Worm (Caenorhabditis elegans) whole organism, L1 larva: Measurements from ENCODE around the gene npr-32.

Source experiments
- C16A3.4 ChIP-seq: fragments of 150-350 bp; optimal IDR thresholded peaks from 2 replicates; lab custom pipeline; 2014; ENCODE audit warnings: missing biosample characterization, missing genetic modification characterization
- F16B12.6 ChIP-seq: fragments of 150-350 bp; optimal IDR thresholded peaks from 2 replicates; lab custom pipeline; 2014; ENCODE audit warnings: missing biosample characterization, missing genetic modification characterization
- aly-2 ChIP-seq: fragments of 150-350 bp; optimal IDR thresholded peaks from 2 replicates; lab custom pipeline; 2014; ENCODE audit warnings: missing biosample characterization, missing genetic modification characterization
- ceh-82 ChIP-seq, 3 experiments: fragments of 150-350 bp in 1 of 3; sonication (generic microtip) in 2 of 3; optimal IDR thresholded peaks; 2 replicates each; lab custom pipeline; 2014 to 2017; ENCODE audit warnings: missing biosample characterization in 3 of 3, missing genetic modification characterization in 3 of 3
- ceh-88 ChIP-seq: fragments of 200-800 bp; sonication (Bioruptor generic); IDR thresholded peaks from 2 replicates; pipeline ENCODE4 v1.3.6; 2022; ENCODE audit warnings: missing genetic modification characterization, missing compliant biosample characterization
- ces-1 ChIP-seq: fragments of 150-350 bp; optimal IDR thresholded peaks from 2 replicates; lab custom pipeline; 2014; ENCODE audit warnings: missing biosample characterization, missing genetic modification reagents, missing genetic modification characterization
- dpl-1 ChIP-seq, 3 experiments: fragments of 150-350 bp in 2 of 3; sonication (generic microtip) in 1 of 3; optimal IDR thresholded peaks; 2 replicates each; lab custom pipeline; 2014 to 2017; ENCODE audit warnings: missing biosample characterization in 3 of 3, missing genetic modification characterization in 3 of 3, missing genetic modification reagents in 3 of 3
- dsc-1 ChIP-seq: sonication (generic microtip); optimal IDR thresholded peaks from 2 replicates; lab custom pipeline; 2016; ENCODE audit warnings: mild to moderate bottlenecking, missing genetic modification characterization, missing compliant biosample characterization
- efl-3 ChIP-seq: fragments of 200-800 bp; sonication (Bioruptor generic); optimal IDR thresholded peaks from 2 replicates; lab custom pipeline; 2018; ENCODE audit warnings: mild to moderate bottlenecking, missing genetic modification characterization, missing compliant biosample characterization
- grh-1 ChIP-seq: fragments of 200-800 bp; sonication (Bioruptor generic); IDR thresholded peaks from 2 replicates; pipeline ENCODE4 v1.3.6; 2022; ENCODE audit warnings: missing genetic modification reagents, missing genetic modification characterization, missing compliant biosample characterization
- hlh-4 ChIP-seq: sonication (generic microtip); optimal IDR thresholded peaks from 2 replicates; lab custom pipeline; 2016; ENCODE audit warnings: mild to moderate bottlenecking, missing genetic modification characterization, missing compliant biosample characterization
- irx-1 ChIP-seq: sonication (generic microtip); optimal IDR thresholded peaks from 2 replicates; lab custom pipeline; 2016; ENCODE audit warnings: missing genetic modification characterization, missing compliant biosample characterization
- lin-35 ChIP-seq, 2 experiments: fragments of 150-350 bp; optimal IDR thresholded peaks; 2 replicates each; lab custom pipeline; 2014; ENCODE audit warnings: missing biosample characterization in 2 of 2, missing genetic modification characterization in 2 of 2, missing genetic modification reagents in 2 of 2
- lin-39 ChIP-seq: fragments of 150-350 bp; optimal IDR thresholded peaks from 2 replicates; lab custom pipeline; 2014; ENCODE audit warnings: missing biosample characterization, missing genetic modification reagents, missing genetic modification characterization
- lsy-2 ChIP-seq, 2 experiments: fragments of 150-350 bp; optimal IDR thresholded peaks; 2 replicates each; lab custom pipeline; 2014; ENCODE audit warnings: missing biosample characterization in 2 of 2, missing genetic modification characterization in 2 of 2
- mdl-1 ChIP-seq, 2 experiments: fragments of 150-350 bp; optimal IDR thresholded peaks; 2 replicates each; lab custom pipeline; 2014 to 2017; ENCODE audit warnings: missing biosample characterization in 2 of 2, missing genetic modification characterization in 2 of 2, inconsistent platforms in 1 of 2
- mef-2 ChIP-seq: fragments of 150-350 bp; optimal IDR thresholded peaks from 2 replicates; lab custom pipeline; 2014; ENCODE audit warnings: missing biosample characterization, missing genetic modification characterization
- nhr-12 ChIP-seq: sonication (generic microtip); optimal IDR thresholded peaks from 2 replicates; lab custom pipeline; 2017; ENCODE audit warnings: missing biosample characterization, missing genetic modification characterization
- nhr-47 ChIP-seq: sonication (generic microtip); optimal IDR thresholded peaks from 2 replicates; lab custom pipeline; 2016; ENCODE audit warnings: mild to moderate bottlenecking, missing genetic modification characterization, moderate library complexity, missing compliant biosample characterization
- nhr-71 ChIP-seq: sonication (generic microtip); optimal IDR thresholded peaks from 2 replicates; lab custom pipeline; 2016; ENCODE audit warnings: mild to moderate bottlenecking, missing genetic modification characterization, moderate library complexity, missing compliant biosample characterization
- nhr-84 ChIP-seq: sonication (generic microtip); optimal IDR thresholded peaks from 2 replicates; lab custom pipeline; 2017; ENCODE audit warnings: missing biosample characterization, missing genetic modification characterization
- pag-3 ChIP-seq: sonication (generic microtip); optimal IDR thresholded peaks from 2 replicates; lab custom pipeline; 2017; ENCODE audit warnings: missing genetic modification characterization, mild to moderate bottlenecking, missing compliant biosample characterization, antibody characterized with exemption, borderline replicate concordance; ENCODE audit not compliant: insufficient read depth
- rnt-1 ChIP-seq: sonication (generic microtip); optimal IDR thresholded peaks from 2 replicates; lab custom pipeline; 2016; ENCODE audit warnings: mild to moderate bottlenecking, missing genetic modification characterization, moderate library complexity, missing compliant biosample characterization
- skn-1 ChIP-seq: fragments of 150-350 bp; optimal IDR thresholded peaks from 2 replicates; lab custom pipeline; 2014; ENCODE audit warnings: missing biosample characterization, missing genetic modification characterization
- sox-4 ChIP-seq: sonication (generic microtip); optimal IDR thresholded peaks from 2 replicates; lab custom pipeline; 2016; ENCODE audit warnings: missing genetic modification characterization, missing compliant biosample characterization
- sup-37 ChIP-seq: fragments of 200-800 bp; sonication (Bioruptor generic); optimal IDR thresholded peaks from 2 replicates; lab custom pipeline; 2018; ENCODE audit warnings: mild to moderate bottlenecking, missing genetic modification characterization, missing compliant biosample characterization
- swsn-7 ChIP-seq: sonication (generic microtip); optimal IDR thresholded peaks from 2 replicates; lab custom pipeline; 2016; ENCODE audit warnings: missing genetic modification characterization, missing compliant biosample characterization
- tbx-2 ChIP-seq: sonication (generic microtip); optimal IDR thresholded peaks from 2 replicates; lab custom pipeline; 2016; ENCODE audit warnings: missing genetic modification characterization, missing compliant biosample characterization
- unc-62 ChIP-seq: fragments of 150-350 bp; optimal IDR thresholded peaks from 2 replicates; lab custom pipeline; 2014; ENCODE audit warnings: missing biosample characterization, missing genetic modification reagents, missing genetic modification characterization
- xbp-1 ChIP-seq: sonication (generic microtip); optimal IDR thresholded peaks from 2 replicates; lab custom pipeline; 2016; ENCODE audit warnings: missing genetic modification characterization, missing compliant biosample characterization
- zag-1 ChIP-seq: fragments of 150-350 bp; optimal IDR thresholded peaks from 2 replicates; lab custom pipeline; 2014; ENCODE audit warnings: missing biosample characterization, missing genetic modification characterization
- zip-4 ChIP-seq: fragments of 200-800 bp; sonication (Bioruptor generic); optimal IDR thresholded peaks from 2 replicates; lab custom pipeline; 2018; ENCODE audit warnings: mild to moderate bottlenecking, missing genetic modification characterization, moderate library complexity, missing compliant biosample characterization

npr-32 gene

DNA sequence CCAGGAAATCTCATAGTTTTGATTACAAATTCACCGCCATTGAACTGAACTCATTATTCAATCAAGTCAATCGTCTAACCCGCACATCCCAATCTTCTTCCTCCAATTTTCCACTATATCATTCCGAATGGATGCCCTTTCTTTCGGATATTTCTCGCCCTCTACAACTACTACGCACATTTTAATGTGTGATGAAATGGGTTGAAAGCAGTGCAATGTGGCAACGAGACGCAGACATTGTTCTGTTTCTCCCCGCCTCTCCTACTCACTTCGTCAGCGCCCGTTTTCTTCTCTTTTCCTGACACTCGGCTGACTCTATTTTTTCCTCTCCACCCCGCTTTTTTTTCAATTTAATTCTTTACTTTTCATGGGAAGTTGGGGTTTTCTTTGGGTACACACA lies 37.8 kb upstream of the npr-32 start (continued):
- TF ChIP-seq mef-2 (tag; lab: Kevin White, UChicago) (no peak), efl-3 (no peak), zag-1 (tag; lab: Kevin White, UChicago) (no peak), rnt-1 (tag; lab: Kevin White, UChicago) (peak; percentile 37), xbp-1 (tag; lab: Kevin White, UChicago) (peak; percentile 10), nhr-71 (tag; lab: Kevin White, UChicago) (peak; percentile 53)

DNA sequence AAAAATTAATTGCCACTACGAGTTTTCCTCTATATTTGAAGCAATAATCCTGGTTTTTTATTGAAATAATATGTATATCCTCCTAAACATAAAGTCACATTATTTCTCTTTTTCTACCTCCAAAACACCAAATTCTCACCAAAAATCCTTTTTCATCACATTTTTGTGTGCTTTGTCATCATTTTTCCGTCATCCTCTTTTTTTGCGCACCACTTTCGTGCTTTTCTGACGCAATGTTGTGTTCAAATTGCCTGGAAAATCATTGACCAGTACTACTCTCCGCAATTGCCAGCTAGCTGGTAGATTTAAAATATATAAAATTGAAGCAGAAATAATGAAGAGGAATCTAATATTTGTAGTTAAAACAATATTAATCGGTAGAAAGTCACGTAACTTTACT lies 37.2 kb upstream of the npr-32 start:
- TF ChIP-seq tbx-2 (tag; lab: Kevin White, UChicago) (no peak), irx-1 (tag; lab: Kevin White, UChicago) (no peak), skn-1 (tag; lab: Kevin White, UChicago) (peak; percentile 91), nhr-84 (no peak), unc-62 (GFP tag; lab: Kevin White, UChicago) (no peak), C16A3.4 (tag; lab: Kevin White, UChicago) (no peak)

ce11 chrIV:17267304-17267891 lies 36.5 kb upstream of the npr-32 start:
- TF ChIP-seq sup-37 (GFP tag; lab: Kevin White, UChicago), result no peak
- TF ChIP-seq nhr-12, result no peak
- no peak for TF ChIP-seq aly-2 (tag; lab: Kevin White, UChicago)
- TF ChIP-seq zip-4 (GFP tag; lab: Kevin White, UChicago), result no peak
- no peak for TF ChIP-seq lin-35 (GFP tag; optimal IDR thresholded peaks at IDR 0.05; lab: Kevin White, UChicago)
- TF ChIP-seq lin-39 (tag; lab: Kevin White, UChicago), result no peak
- no peak for TF ChIP-seq C16A3.4 (tag; lab: Kevin White, UChicago)
- no peak for TF ChIP-seq hlh-4
- TF ChIP-seq dpl-1 (GFP tag; optimal IDR thresholded peaks at IDR 0.05; lab: Kevin White, UChicago), result no peak
- no peak for TF ChIP-seq grh-1
- no peak for TF ChIP-seq nhr-47
- TF ChIP-seq pag-3 (tag; lab: Kevin White, UChicago), result no peak
- TF ChIP-seq dsc-1, result no peak
- TF ChIP-seq, all 84 proteins: peak for 0

DNA sequence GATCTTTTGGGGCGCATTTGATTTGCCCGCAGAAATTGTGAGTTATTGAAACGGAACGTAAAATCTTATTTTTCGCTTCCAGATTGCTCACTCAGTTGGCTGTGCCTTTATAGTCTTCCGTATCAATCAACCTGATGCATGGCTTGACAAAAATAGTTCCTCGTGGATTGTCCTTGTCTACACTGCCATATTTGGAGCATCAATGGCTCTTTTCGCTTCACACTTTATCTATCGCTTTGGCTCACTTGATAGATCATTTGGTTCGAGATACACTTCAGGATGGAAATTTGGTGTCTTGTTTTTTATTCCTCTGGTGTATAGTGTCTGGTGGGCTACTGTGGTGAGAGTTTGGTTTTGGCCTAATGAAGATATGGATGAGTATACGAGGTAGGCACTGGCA lies 34.9 kb upstream of the npr-32 start:
- no peak for TF ChIP-seq F16B12.6 (tag; lab: Kevin White, UChicago)
- no peak for TF ChIP-seq ceh-82 (tag; optimal IDR thresholded peaks at IDR 0.05; lab: Kevin White, UChicago)
- no peak for TF ChIP-seq ces-1 (GFP tag; lab: Kevin White, UChicago)
- no peak for TF ChIP-seq sox-4 (tag; lab: Kevin White, UChicago)
- no peak for TF ChIP-seq ceh-88 (GFP tag; lab: Robert Waterston, UW)
- TF ChIP-seq nhr-12, result no peak

DNA sequence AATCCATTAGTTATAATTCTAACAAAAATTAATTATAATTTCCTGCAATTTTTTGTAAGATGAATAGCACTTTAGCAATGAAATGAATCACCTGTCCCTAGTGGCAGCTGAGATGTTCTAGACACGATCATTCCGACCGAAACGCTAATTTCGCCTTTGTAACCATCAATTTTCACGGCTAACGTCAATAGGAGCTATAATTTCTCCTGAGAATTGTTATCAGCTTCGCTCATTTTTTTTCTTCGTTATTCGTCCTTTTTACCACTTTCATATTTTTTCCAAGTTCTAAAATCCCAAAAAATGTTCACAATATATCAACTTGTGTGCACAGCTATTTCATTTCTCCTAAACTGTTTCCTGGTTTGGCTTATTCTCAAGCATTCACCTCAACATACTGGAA lies 34.4 kb upstream of the npr-32 start, which contains the start of gene str-187:
Gene str-187, plus strand, starts transcription at position 301 of the 400 bp plus-strand sequence.
- TF ChIP-seq tbx-2 (tag; lab: Kevin White, UChicago) (no peak), swsn-7 (tag; lab: Kevin White, UChicago) (no peak), lsy-2 (tag; optimal IDR thresholded peaks at IDR 0.05; lab: Kevin White, UChicago) (no peak), mdl-1 (tag; optimal IDR thresholded peaks at IDR 0.05; lab: Kevin White, UChicago) (no peak)

DNA sequence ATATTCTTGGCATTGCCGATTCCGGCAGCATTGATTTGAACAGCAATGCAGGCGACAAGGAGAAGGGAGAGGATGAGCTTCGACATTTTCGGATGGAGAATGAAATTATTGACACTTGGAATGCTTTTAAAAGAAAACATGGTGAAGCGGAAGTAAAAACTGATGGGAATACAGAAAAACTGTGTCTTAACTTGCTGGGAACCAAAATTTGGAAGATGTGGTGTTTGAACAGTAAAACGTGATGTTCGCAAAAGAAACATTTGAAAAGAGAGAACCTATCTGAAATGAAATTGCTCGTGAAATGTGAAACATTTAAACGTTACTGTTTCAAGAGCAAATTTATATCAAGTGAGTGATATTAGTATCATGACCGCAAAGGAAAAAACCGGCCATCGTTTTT lies 33.9 kb upstream of the npr-32 start, which contains the start of gene F26D10.13:
Gene F26D10.13, minus strand, starts transcription at position 101 of the 400 bp plus-strand sequence.
- no peak for TF ChIP-seq zip-4 (GFP tag; lab: Kevin White, UChicago)
- TF ChIP-seq, all 84 proteins: peak for 0
